Fruit fly (Drosophila melanogaster): ENCODE data around the gene Regnase-1.

The Regnase-1 gene

DNA sequence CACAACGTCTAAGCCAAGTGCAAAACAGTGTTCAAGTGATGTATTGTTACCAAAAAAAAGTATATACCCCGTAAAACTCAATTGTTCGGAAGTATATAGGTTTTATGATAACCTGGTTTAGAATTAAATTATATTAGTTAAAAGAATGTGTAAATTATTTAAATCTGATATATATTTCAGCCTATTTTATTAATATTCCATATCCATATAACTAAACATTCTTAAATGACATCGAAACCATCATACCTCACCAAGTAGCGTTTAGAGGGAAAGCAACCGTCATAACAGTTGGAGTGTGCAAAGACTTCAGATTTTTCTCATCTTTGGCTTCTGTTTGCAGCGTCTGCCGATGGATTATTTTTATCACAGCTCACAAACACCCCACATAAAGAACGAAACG, 36.4 kb downstream of the Regnase-1 start:
- TF ChIP-seq N (GFP tag; optimal IDR thresholded peaks at IDR 0.05) (no peak), dmrt93B (GFP tag; optimal IDR thresholded peaks at IDR 0.05) (peak; percentile 44), sv (GFP tag; optimal IDR thresholded peaks at IDR 0.05) (peak; percentile 50), foxo (GFP tag; optimal IDR thresholded peaks at IDR 0.05) (peak in 1 of 2 experiments; percentile 83), rgr (GFP tag; optimal IDR thresholded peaks at IDR 0.05) (peak; percentile 86), jim (GFP tag; optimal IDR thresholded peaks at IDR 0.05) (no peak), ey (GFP tag; optimal IDR thresholded peaks at IDR 0.05) (peak; percentile 55), lola (GFP tag; optimal IDR thresholded peaks at IDR 0.05) (no peak), psq (GFP tag; optimal IDR thresholded peaks at IDR 0.05) (peak; percentile 78), Dif (GFP tag; optimal IDR thresholded peaks at IDR 0.05; ENCODE audit: partially characterized antibody) (no peak), Hnf4 (GFP tag; optimal IDR thresholded peaks at IDR 0.05) (peak; percentile 45), brk (GFP tag; optimal IDR thresholded peaks at IDR 0.05) (peak; percentile 81), Mio (GFP tag; optimal IDR thresholded peaks at IDR 0.05) (no peak), Sp1 (GFP tag; optimal IDR thresholded peaks at IDR 0.05) (peak; percentile 86), fru (GFP tag; optimal IDR thresholded peaks at IDR 0.05) (peak; percentile 68), GATAd (GFP tag; optimal IDR thresholded peaks at IDR 0.05) (peak; percentile 24), Rel (GFP tag; optimal IDR thresholded peaks at IDR 0.05) (no peak), Rel (tag; optimal IDR thresholded peaks at IDR 0.05) (peak; percentile 45), CG9705 (GFP tag; optimal IDR thresholded peaks at IDR 0.05) (peak; percentile 52), HLH106 (tag; optimal IDR thresholded peaks at IDR 0.05) (peak; percentile 89), sage (GFP tag; optimal IDR thresholded peaks at IDR 0.05) (peak; percentile 10), usp (GFP tag; optimal IDR thresholded peaks at IDR 0.05) (no peak), br (GFP tag; optimal IDR thresholded peaks at IDR 0.05) (peak; percentile 46), pan (optimal IDR thresholded peaks at IDR 0.05) (no peak), Jra (GFP tag; optimal IDR thresholded peaks at IDR 0.05) (peak; percentile 18), tai (GFP tag; optimal IDR thresholded peaks at IDR 0.05) (peak; percentile 28), woc (GFP tag; optimal IDR thresholded peaks at IDR 0.05) (peak; percentile 44), Abd-B (GFP tag; optimal IDR thresholded peaks at IDR 0.05) (no peak), h (GFP tag; optimal IDR thresholded peaks at IDR 0.05) (peak; percentile 78), CrebA (GFP tag; optimal IDR thresholded peaks at IDR 0.05; ENCODE audit: borderline replicate concordance) (no peak), OdsH (GFP tag; optimal IDR thresholded peaks at IDR 0.05) (peak; percentile 86), Vsx2 (GFP tag; optimal IDR thresholded peaks at IDR 0.05; ENCODE audit: partially characterized antibody) (no peak), Hr78 (GFP tag; optimal IDR thresholded peaks at IDR 0.05) (no peak)

DNA sequence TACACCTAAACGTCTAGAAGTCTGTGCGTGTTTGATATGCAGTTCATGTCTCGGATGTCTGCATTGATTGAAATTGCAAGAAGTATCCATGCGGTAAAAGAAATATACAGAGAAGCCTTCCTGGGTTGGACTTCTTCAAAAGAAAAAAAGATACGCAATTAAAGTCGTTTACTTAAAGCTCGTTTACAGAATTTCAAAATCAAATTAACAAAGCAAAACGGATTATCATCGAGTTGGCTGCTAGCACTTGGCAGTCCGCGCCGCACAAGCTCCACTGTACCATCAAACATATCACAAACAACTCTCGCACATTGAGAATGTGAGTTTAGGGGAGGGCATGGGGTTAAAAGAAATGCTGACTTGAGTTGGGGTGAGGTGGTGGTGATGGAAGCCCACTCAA, 37.4 kb downstream of the Regnase-1 start:
- peak; percentile 20 for TF ChIP-seq dmrt93B (GFP tag; optimal IDR thresholded peaks at IDR 0.05)
- peak; percentile 46 for TF ChIP-seq OdsH (GFP tag; optimal IDR thresholded peaks at IDR 0.05)
- peak in 1 of 2 experiments; percentile 66 for TF ChIP-seq foxo (GFP tag; optimal IDR thresholded peaks at IDR 0.05)
- peak; percentile 42 for TF ChIP-seq woc (GFP tag; optimal IDR thresholded peaks at IDR 0.05)
- no peak for TF ChIP-seq dl (GFP tag; optimal IDR thresholded peaks at IDR 0.05; ENCODE audit: insufficient read depth in 1 of 2, partially characterized antibody in 2 of 2)
- peak; percentile 58 for TF ChIP-seq fru (GFP tag; optimal IDR thresholded peaks at IDR 0.05)
- TF ChIP-seq br (GFP tag; optimal IDR thresholded peaks at IDR 0.05), result peak; percentile 59
- no peak for TF ChIP-seq lola (GFP tag; optimal IDR thresholded peaks at IDR 0.05)
- peak; percentile 72 for TF ChIP-seq h (GFP tag; optimal IDR thresholded peaks at IDR 0.05)
- peak; percentile 44 for TF ChIP-seq Sp1 (GFP tag; optimal IDR thresholded peaks at IDR 0.05)
- TF ChIP-seq tai (GFP tag; optimal IDR thresholded peaks at IDR 0.05), result peak; percentile 6
- no peak for TF ChIP-seq Mio (GFP tag; optimal IDR thresholded peaks at IDR 0.05)
- TF ChIP-seq sv (GFP tag; optimal IDR thresholded peaks at IDR 0.05), result peak; percentile 18
- peak; percentile 45 for TF ChIP-seq psq (GFP tag; optimal IDR thresholded peaks at IDR 0.05)
- peak; percentile 62 for TF ChIP-seq Hnf4 (GFP tag; optimal IDR thresholded peaks at IDR 0.05)
- peak; percentile 6 for TF ChIP-seq brk (GFP tag; optimal IDR thresholded peaks at IDR 0.05)
- TF ChIP-seq rgr (GFP tag; optimal IDR thresholded peaks at IDR 0.05), result peak; percentile 68
- TF ChIP-seq ey (GFP tag; optimal IDR thresholded peaks at IDR 0.05), result peak; percentile 73
- TF ChIP-seq HLH106 (tag; optimal IDR thresholded peaks at IDR 0.05), result peak; percentile 55
- no peak for TF ChIP-seq Dfd (GFP tag; optimal IDR thresholded peaks at IDR 0.05)
- no peak for TF ChIP-seq Myc (optimal IDR thresholded peaks at IDR 0.05)

DNA sequence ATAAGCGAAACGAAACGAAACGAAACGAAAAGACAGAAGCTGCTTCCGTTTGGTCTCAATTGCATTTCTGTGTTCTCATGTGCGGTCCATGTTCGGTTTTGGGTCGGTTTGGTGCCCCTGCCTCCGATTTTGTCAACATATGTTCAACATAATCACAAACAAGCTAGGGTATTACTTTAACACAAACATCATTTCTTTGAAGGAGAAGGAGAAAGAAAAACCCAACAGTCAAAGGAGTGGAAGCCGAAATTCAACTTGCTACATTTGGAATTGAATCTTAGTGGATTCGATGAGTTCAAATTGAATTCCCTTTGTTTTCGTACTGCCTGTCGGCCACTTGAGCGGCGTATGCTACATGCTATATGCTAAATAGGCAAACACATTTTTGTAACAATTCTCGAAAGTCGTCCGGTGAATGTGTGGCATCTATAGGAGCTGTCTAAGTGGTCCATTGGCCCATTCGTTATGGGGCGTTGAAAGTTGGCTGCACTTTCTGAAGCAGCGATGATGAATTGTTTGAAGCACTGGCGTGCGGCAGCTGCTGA, 38.3 kb downstream of the Regnase-1 start:
- TF ChIP-seq dl (GFP tag; optimal IDR thresholded peaks at IDR 0.05; ENCODE audit: insufficient read depth in 1 of 2, partially characterized antibody in 2 of 2) (no peak), Abd-B (GFP tag; optimal IDR thresholded peaks at IDR 0.05) (no peak), CrebA (GFP tag; optimal IDR thresholded peaks at IDR 0.05; ENCODE audit: borderline replicate concordance) (no peak), lola (GFP tag; optimal IDR thresholded peaks at IDR 0.05) (no peak), Myc (optimal IDR thresholded peaks at IDR 0.05) (no peak), rgr (GFP tag; optimal IDR thresholded peaks at IDR 0.05) (no peak), Mio (GFP tag; optimal IDR thresholded peaks at IDR 0.05) (no peak), brk (GFP tag; optimal IDR thresholded peaks at IDR 0.05) (no peak), dsf (GFP tag; optimal IDR thresholded peaks at IDR 0.05; ENCODE audit: borderline replicate concordance) (no peak), fru (GFP tag; optimal IDR thresholded peaks at IDR 0.05) (no peak), sage (GFP tag; optimal IDR thresholded peaks at IDR 0.05) (no peak), Dif (GFP tag; optimal IDR thresholded peaks at IDR 0.05; ENCODE audit: partially characterized antibody) (no peak)

Measured in whole organism, wandering third instar larva.